Worm (Caenorhabditis elegans): ENCODE results near the gene Y38F1A.1.

DNA sequence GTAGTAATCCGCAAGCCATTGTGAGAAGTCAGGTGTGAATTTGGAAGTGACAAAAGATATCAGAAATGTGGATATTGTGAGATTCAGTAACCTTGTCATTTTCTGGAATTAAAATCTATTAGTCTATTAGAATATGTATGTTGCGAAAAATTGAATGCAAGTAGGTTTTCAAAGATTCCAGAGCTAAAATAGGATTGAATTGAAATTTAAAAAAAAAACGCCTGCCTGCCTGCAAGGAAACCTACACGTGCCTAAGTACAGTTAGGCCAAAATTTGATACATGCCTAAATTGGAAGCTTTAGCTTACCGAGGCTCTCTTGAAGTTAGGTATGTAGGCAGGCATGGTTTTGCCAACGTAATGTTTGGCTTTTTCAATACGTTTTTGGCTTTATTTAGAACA, 19.3 kb downstream of the Y38F1A.1 start, which contains the start of gene lips-9:
- TF ChIP-seq T22C8.4 (GFP tag; IDR thresholded peaks at IDR 0.05) (no peak), med-1 (GFP tag; optimal IDR thresholded peaks at IDR 0.05; ENCODE audit: insufficient read depth) (no peak), klf-2 (GFP tag; conservative IDR thresholded peaks at IDR 0.05) (no peak), flt-1 (GFP tag; IDR thresholded peaks at IDR 0.05) (no peak), cog-1 (tag; optimal IDR thresholded peaks at IDR 0.05) (no peak), ztf-23 (GFP tag; IDR thresholded peaks at IDR 0.05) (no peak), ztf-29 (GFP tag; IDR thresholded peaks at IDR 0.05) (no peak)

Data from whole organism, midembryonic.